Fruit fly (Drosophila melanogaster): Measurements from ENCODE around the gene Pus10.

- TF ChIP-seq psq (optimal IDR thresholded peaks at IDR 0.05), result no peak
- TF ChIP-seq insv (optimal IDR thresholded peaks at IDR 0.05), result no peak
- TF ChIP-seq Myc (optimal IDR thresholded peaks at IDR 0.05), result no peak
These were observed 49.5 kb upstream of the Pus10 start for dm6 chr2L:204557-204956.
